Worm (Caenorhabditis elegans): ENCODE data around the gene C35D10.17.

The C35D10.17 gene

DNA sequence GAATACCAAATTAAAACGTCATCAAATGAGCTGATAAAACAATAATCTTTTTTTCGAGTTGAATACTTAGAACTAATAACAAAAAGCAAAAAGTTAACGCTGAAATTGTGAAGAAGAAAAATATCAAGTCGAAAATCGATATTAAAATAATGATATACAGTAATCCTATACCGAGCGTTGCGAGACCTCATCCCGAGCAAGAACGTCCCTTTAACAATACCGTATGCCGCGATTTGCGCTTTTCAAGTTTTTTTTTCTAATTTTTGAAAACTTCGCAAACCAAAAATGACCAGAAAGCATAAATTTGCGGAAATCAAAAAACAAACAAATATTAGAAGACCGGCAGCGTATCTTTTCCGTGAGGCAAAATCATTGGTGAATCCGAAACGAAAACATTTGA is 24.1 kb downstream of the C35D10.17 start, which contains the start of gene F26F4.5 (continued):
- TF ChIP-seq dox-1 (GFP tag; IDR thresholded peaks at IDR 0.05), result 0 out of 2 replicates have a peak, but pooled peaks have one; percentile 8
- no peak for TF ChIP-seq madf-10 (tag; optimal IDR thresholded peaks at IDR 0.05)

DNA sequence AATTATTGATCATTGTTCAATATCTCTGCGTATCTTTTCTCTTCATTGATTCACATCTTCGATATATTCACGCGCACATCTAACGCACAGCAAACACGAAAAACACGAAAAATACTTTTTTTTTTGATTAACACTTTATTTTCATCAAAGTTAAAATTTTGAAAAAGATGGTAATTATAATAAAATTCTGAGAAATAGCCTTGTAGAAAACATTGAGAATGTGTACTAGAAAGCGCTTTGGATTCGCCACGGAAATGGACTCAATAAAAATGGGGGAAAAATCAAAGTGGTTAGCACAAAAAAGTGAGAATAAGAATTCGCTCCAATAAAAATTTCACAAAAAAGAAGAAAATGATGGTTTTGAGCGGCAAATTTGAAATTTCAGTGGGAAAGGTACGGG is 26.7 kb downstream of the C35D10.17 start, which contains the start of gene F26F4.6:
TSS of gene F26F4.6 (minus strand) at position 101 of the 400 bp plus-strand sequence.
- TF ChIP-seq snpc-1.1 (tag; optimal IDR thresholded peaks at IDR 0.05; ENCODE audit: insufficient read depth) (no peak), B0336.3 (GFP tag; IDR thresholded peaks at IDR 0.05) (no peak)

ce11 chrIII:4895313-4895712 is 28.5 kb downstream of the C35D10.17 start:
- TF ChIP-seq K12H6.12 (tag; optimal IDR thresholded peaks at IDR 0.05) (no peak), Y56A3A.18 (GFP tag; IDR thresholded peaks at IDR 0.05) (no peak), ztf-18 (tag; optimal IDR thresholded peaks at IDR 0.05) (no peak), C06A6.2 (GFP tag; conservative IDR thresholded peaks at IDR 0.05) (no peak), him-1 (tag; optimal IDR thresholded peaks at IDR 0.05) (no peak), ceh-100 (GFP tag; IDR thresholded peaks at IDR 0.05) (no peak), B0035.1 (tag; optimal IDR thresholded peaks at IDR 0.05) (no peak), ekl-4 (GFP tag; IDR thresholded peaks at IDR 0.05) (no peak), nfya-2 (GFP tag; IDR thresholded peaks at IDR 0.05) (no peak), ztf-3 (GFP tag; optimal IDR thresholded peaks at IDR 0.05) (no peak), cebp-2 (GFP tag; IDR thresholded peaks at IDR 0.05) (no peak), F57A8.1 (GFP tag; optimal IDR thresholded peaks at IDR 0.05) (no peak), ceh-27 (GFP tag; optimal IDR thresholded peaks at IDR 0.05) (no peak), xnd-1 (tag; optimal IDR thresholded peaks at IDR 0.05) (no peak), sptf-2 (GFP tag; optimal IDR thresholded peaks at IDR 0.05) (no peak)

DNA sequence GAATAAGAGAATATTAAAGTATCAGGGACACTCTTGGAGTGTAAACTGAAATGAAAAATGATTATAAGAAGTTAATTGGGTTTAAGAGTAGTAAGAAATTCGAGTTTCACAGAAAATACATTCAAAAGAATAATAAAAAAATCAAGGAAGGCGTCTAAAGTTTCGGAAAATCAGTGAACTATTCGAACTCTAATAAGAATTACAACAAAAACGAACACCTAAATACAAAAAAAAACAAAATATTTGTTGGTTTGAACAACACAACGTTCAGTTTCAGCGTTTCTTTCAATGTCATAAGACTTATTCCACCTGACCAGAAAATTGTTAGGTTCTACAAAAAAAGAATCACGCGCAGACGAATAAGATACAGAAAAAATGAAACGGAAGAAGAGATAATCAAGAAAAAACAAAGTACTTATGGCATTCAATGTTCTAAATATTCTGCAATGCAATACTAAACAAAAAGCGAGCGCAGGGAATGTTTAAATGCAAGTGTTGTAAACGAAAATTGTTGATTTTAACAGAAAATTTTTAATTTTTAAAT is 32.2 kb downstream of the C35D10.17 start, which contains the start of gene nhl-2:
TSS of gene nhl-2 (minus strand) at position 51 of the 544 bp plus-strand sequence.
- no peak for TF ChIP-seq nhr-120 (GFP tag; IDR thresholded peaks at IDR 0.05)
- no peak for TF ChIP-seq madf-3 (GFP tag; IDR thresholded peaks at IDR 0.05)
- TF ChIP-seq dox-1 (GFP tag; IDR thresholded peaks at IDR 0.05), result no peak
- TF ChIP-seq nhr-80 (tag; optimal IDR thresholded peaks at IDR 0.05), result no peak
- no peak for TF ChIP-seq him-1 (tag; optimal IDR thresholded peaks at IDR 0.05)
- no peak for TF ChIP-seq attf-6 (GFP tag; IDR thresholded peaks at IDR 0.05)
- no peak for TF ChIP-seq C17E4.6 (GFP tag; IDR thresholded peaks at IDR 0.05)
- TF ChIP-seq nfyb-1 (GFP tag; IDR thresholded peaks at IDR 0.05), result no peak
- TF ChIP-seq ama-1 (optimal IDR thresholded peaks at IDR 0.05), result no peak
- no peak for TF ChIP-seq ama-1 (GFP tag; optimal IDR thresholded peaks at IDR 0.05)
- TF ChIP-seq B0019.2 (GFP tag; conservative IDR thresholded peaks at IDR 0.05), result no peak
- TF ChIP-seq Y53G8AR.9 (GFP tag; conservative IDR thresholded peaks at IDR 0.05), result no peak
- no peak for TF ChIP-seq die-1 (tag; optimal IDR thresholded peaks at IDR 0.05)
- no peak for TF ChIP-seq dpff-1 (tag; optimal IDR thresholded peaks at IDR 0.05)
- TF ChIP-seq gei-17 (GFP tag; optimal IDR thresholded peaks at IDR 0.05), result no peak
- TF ChIP-seq ztf-28 (GFP tag; IDR thresholded peaks at IDR 0.05), result no peak
- TF ChIP-seq hrde-1 (tag; optimal IDR thresholded peaks at IDR 0.05; ENCODE audit: borderline replicate concordance), result no peak
- TF ChIP-seq K12H6.12 (tag; optimal IDR thresholded peaks at IDR 0.05), result no peak
- no peak for TF ChIP-seq snpc-1.3 (tag; optimal IDR thresholded peaks at IDR 0.05; ENCODE audit: insufficient read depth)

All from whole organism, young adult.